Fruit fly (Drosophila melanogaster) whole organism, embryonic: ENCODE data around the gene CG1983.

Experiments
- Adf1 ChIP-seq: fragments of 200-800 bp; sonication (Bioruptor generic); IDR thresholded peaks from 2 replicates; pipeline ENCODE4 v1.3.6; 2022; ENCODE audit warnings: missing biosample characterization, missing genetic modification characterization
- B-H1 ChIP-seq: fragments of 200-800 bp; sonication (Bioruptor generic); IDR thresholded peaks from 3 replicates; pipeline ENCODE4 v1.3.6; 2022; ENCODE audit warnings: missing biosample characterization, missing genetic modification characterization
- CG10267 ChIP-seq: fragments of 200-800 bp; sonication (Bioruptor generic); optimal IDR thresholded peaks from 2 replicates; lab custom pipeline; 2018; ENCODE audit warnings: missing biosample characterization, mild to moderate bottlenecking, missing genetic modification characterization, moderate library complexity
- CG10543 ChIP-seq: fragments of 200-800 bp; sonication (Bioruptor generic); optimal IDR thresholded peaks from 3 replicates; lab custom pipeline; 2017; ENCODE audit warnings: missing biosample characterization, mild to moderate bottlenecking, missing genetic modification characterization, moderate library complexity
- CG11504 ChIP-seq: fragments of 200-800 bp; sonication (Bioruptor generic); optimal IDR thresholded peaks from 3 replicates; lab custom pipeline; 2019; ENCODE audit warnings: missing biosample characterization, mild to moderate bottlenecking, missing genetic modification characterization, moderate library complexity
- CG12744 ChIP-seq: fragments of 200-800 bp; sonication (Bioruptor generic); optimal IDR thresholded peaks from 2 replicates; lab custom pipeline; 2016; ENCODE audit warnings: missing biosample characterization, missing genetic modification characterization
- CG15601 ChIP-seq: fragments of 200-800 bp; sonication (Bioruptor generic); optimal IDR thresholded peaks from 3 replicates; lab custom pipeline; 2019; ENCODE audit warnings: missing biosample characterization, mild to moderate bottlenecking, missing genetic modification characterization, moderate library complexity
- CG1602 ChIP-seq: fragments of 200-800 bp; sonication (Bioruptor generic); optimal IDR thresholded peaks from 3 replicates; lab custom pipeline; 2016; ENCODE audit warnings: missing biosample characterization, missing genetic modification characterization
- CG16779 ChIP-seq: fragments of 200-800 bp; sonication (Bioruptor generic); IDR thresholded peaks from 2 replicates; pipeline ENCODE4 v1.3.6; 2022; ENCODE audit warnings: missing biosample characterization, missing genetic modification characterization
- CG17361 ChIP-seq: fragments of 200-800 bp; sonication (Bioruptor generic); IDR thresholded peaks from 3 replicates; pipeline ENCODE4 v1.3.6; 2022; ENCODE audit warnings: missing biosample characterization, missing genetic modification characterization
- CG18011 ChIP-seq: fragments of 200-800 bp; sonication (Bioruptor generic); optimal IDR thresholded peaks from 2 replicates; lab custom pipeline; 2017; ENCODE audit warnings: missing biosample characterization, missing genetic modification characterization, mild to moderate bottlenecking, moderate library complexity, missing genotype
- CG18764 ChIP-seq: fragments of 200-800 bp; sonication (Bioruptor generic); optimal IDR thresholded peaks from 3 replicates; lab custom pipeline; 2016; ENCODE audit warnings: missing biosample characterization, missing genetic modification characterization
- CG31441 ChIP-seq: fragments of 200-800 bp; sonication (Bioruptor generic); IDR thresholded peaks from 2 replicates; pipeline ENCODE4 v1.3.6; 2022; ENCODE audit warnings: missing biosample characterization, missing genetic modification characterization
- CG6689 ChIP-seq: fragments of 200-800 bp; sonication (Bioruptor generic); IDR thresholded peaks from 2 replicates; pipeline ENCODE4 v1.3.6; 2022; ENCODE audit warnings: missing biosample characterization, missing genetic modification characterization
- CG6791 ChIP-seq: fragments of 200-800 bp; sonication (Bioruptor generic); IDR thresholded peaks from 3 replicates; pipeline ENCODE4 v1.3.6; 2022; ENCODE audit warnings: missing biosample characterization, missing genetic modification characterization; ENCODE audit not compliant: partially characterized antibody
- CG7786 ChIP-seq: fragments of 200-800 bp; sonication (Bioruptor generic); optimal IDR thresholded peaks from 2 replicates; lab custom pipeline; 2016; ENCODE audit warnings: missing biosample characterization, missing genetic modification characterization
- CG8478 ChIP-seq: fragments of >200 bp; optimal IDR thresholded peaks from 2 replicates; lab custom pipeline; 2018
- CG8924 ChIP-seq: fragments of 200-800 bp; optimal IDR thresholded peaks from 3 replicates; lab custom pipeline; 2019; ENCODE audit warnings: missing biosample characterization, mild to moderate bottlenecking, missing genetic modification characterization, moderate library complexity
- CG9215 ChIP-seq: fragments of 200-800 bp; sonication (Bioruptor generic); IDR thresholded peaks from 2 replicates; pipeline ENCODE4 v1.3.6; 2022; ENCODE audit warnings: missing biosample characterization, missing genetic modification characterization
- CG9727 ChIP-seq: fragments of 200-800 bp; sonication (Bioruptor generic); optimal IDR thresholded peaks from 3 replicates; lab custom pipeline; 2017; ENCODE audit warnings: missing biosample characterization, mild to moderate bottlenecking, missing genetic modification characterization
- CTCF ChIP-seq: fragments of 200-800 bp; sonication (Bioruptor generic); optimal IDR thresholded peaks from 2 replicates; lab custom pipeline; 2017; ENCODE audit warnings: missing biosample characterization, mild to moderate bottlenecking, missing genetic modification characterization, moderate library complexity
- Camta ChIP-seq: fragments of 200-800 bp; sonication (Bioruptor generic); optimal IDR thresholded peaks from 2 replicates; lab custom pipeline; 2016; ENCODE audit warnings: missing biosample characterization, missing genetic modification characterization
- CkIIα-i1 ChIP-seq: fragments of 200-800 bp; sonication (Bioruptor generic); IDR thresholded peaks from 2 replicates; pipeline ENCODE4 v1.3.6; 2022; ENCODE audit warnings: missing biosample characterization, missing genetic modification characterization
- D19B ChIP-seq: fragments of 200-800 bp; sonication (Bioruptor generic); optimal IDR thresholded peaks from 2 replicates; lab custom pipeline; 2017; ENCODE audit warnings: missing biosample characterization, mild to moderate bottlenecking, missing genetic modification characterization
- Deaf1 ChIP-seq: fragments of 200-800 bp; optimal IDR thresholded peaks from 3 replicates; lab custom pipeline; 2019; ENCODE audit warnings: missing biosample characterization, mild to moderate bottlenecking, missing genetic modification characterization, moderate library complexity
- Eip74EF ChIP-seq, 2 experiments: fragments of 200-800 bp in 1 of 2; fragments of >200 bp in 1 of 2; sonication (Bioruptor generic) in 1 of 2; optimal IDR thresholded peaks; 2 replicates each; lab custom pipeline; 2017 to 2019; ENCODE audit warnings: missing biosample characterization in 2 of 2, missing genetic modification characterization in 2 of 2, mild to moderate bottlenecking in 1 of 2, moderate library complexity in 1 of 2
- Fer2 ChIP-seq: fragments of 200-800 bp; sonication (Bioruptor generic); optimal IDR thresholded peaks from 2 replicates; lab custom pipeline; 2018; ENCODE audit warnings: missing biosample characterization, mild to moderate bottlenecking, missing genetic modification characterization, moderate library complexity
- GATAe ChIP-seq: fragments of 200-800 bp; sonication (Bioruptor generic); conservative IDR thresholded peaks from 2 replicates; pipeline ENCODE4 v1.3.6; 2022; ENCODE audit warnings: missing biosample characterization, missing genetic modification characterization
- HHEX ChIP-seq: fragments of 200-800 bp; sonication (Bioruptor generic); optimal IDR thresholded peaks from 3 replicates; lab custom pipeline; 2017; ENCODE audit warnings: missing biosample characterization, mild to moderate bottlenecking, missing genetic modification characterization, missing genetic modification reagents
- Hey ChIP-seq: fragments of 200-800 bp; sonication (Bioruptor generic); optimal IDR thresholded peaks from 3 replicates; lab custom pipeline; 2018; ENCODE audit warnings: missing biosample characterization, mild to moderate bottlenecking, missing genetic modification characterization
- MESR4 ChIP-seq: fragments of 200-800 bp; sonication (Bioruptor generic); optimal IDR thresholded peaks from 2 replicates; lab custom pipeline; 2018; ENCODE audit warnings: missing biosample characterization, mild to moderate bottlenecking, missing genetic modification characterization, moderate library complexity
- Max ChIP-seq: fragments of 200-800 bp; sonication (Bioruptor generic); optimal IDR thresholded peaks from 2 replicates; lab custom pipeline; 2016; ENCODE audit warnings: missing biosample characterization, mild to moderate bottlenecking, missing genetic modification characterization
- Med ChIP-seq: fragments of 200-800 bp; sonication (Bioruptor generic); peaks from one replicate; lab custom pipeline; 2016; ENCODE audit warnings: missing biosample characterization, missing genetic modification characterization, mild to moderate bottlenecking, inconsistent platforms, moderate library complexity
- Myb ChIP-seq: fragments of 200-800 bp; sonication (Bioruptor generic); optimal IDR thresholded peaks from 2 replicates; lab custom pipeline; 2016; ENCODE audit warnings: missing biosample characterization, missing genetic modification characterization
- Nf-YA ChIP-seq: fragments of 200-800 bp; sonication (Bioruptor generic); IDR thresholded peaks from 2 replicates; pipeline ENCODE4 v1.3.6; 2022; ENCODE audit warnings: missing biosample characterization, missing genetic modification characterization
- Nf-YC ChIP-seq: fragments of 200-800 bp; optimal IDR thresholded peaks from 3 replicates; lab custom pipeline; 2019; ENCODE audit warnings: missing biosample characterization, mild to moderate bottlenecking, missing genetic modification characterization, moderate library complexity
- Pdp1 ChIP-seq, 2 experiments: fragments of 200-800 bp; sonication (Bioruptor generic); optimal IDR thresholded peaks; 3 replicates each; lab custom pipeline; 2016; ENCODE audit warnings: missing biosample characterization in 2 of 2, missing genetic modification characterization in 2 of 2, mild to moderate bottlenecking in 1 of 2, moderate library complexity in 1 of 2
- Sry-δ ChIP-seq: fragments of 200-800 bp; sonication (Bioruptor generic); optimal IDR thresholded peaks from 2 replicates; lab custom pipeline; 2016; ENCODE audit warnings: missing biosample characterization, missing genetic modification characterization
- YL-1 ChIP-seq: fragments of 200-800 bp; sonication (Bioruptor generic); optimal IDR thresholded peaks from 3 replicates; lab custom pipeline; 2017; ENCODE audit warnings: missing biosample characterization, mild to moderate bottlenecking, missing genetic modification characterization
- dmrt99B ChIP-seq: fragments of 200-800 bp; sonication (Bioruptor generic); optimal IDR thresholded peaks from 2 replicates; lab custom pipeline; 2018; ENCODE audit warnings: missing biosample characterization, mild to moderate bottlenecking, missing genetic modification characterization, moderate library complexity
- h ChIP-seq: fragments of >200 bp; optimal IDR thresholded peaks from 2 replicates; lab custom pipeline; 2017
- nmo ChIP-seq: fragments of 200-800 bp; sonication (Bioruptor generic); optimal IDR thresholded peaks from 2 replicates; lab custom pipeline; 2018; ENCODE audit warnings: missing biosample characterization, mild to moderate bottlenecking, missing genetic modification characterization, moderate library complexity
- onecut ChIP-seq: fragments of 200-800 bp; sonication (Bioruptor generic); IDR thresholded peaks from 2 replicates; pipeline ENCODE4 v1.3.6; 2022; ENCODE audit warnings: missing biosample characterization, missing genetic modification characterization
- pan ChIP-seq, 4 experiments: fragments of >200 bp in 3 of 4; fragments of 200-800 bp in 1 of 4; sonication (Bioruptor generic) in 1 of 4; optimal IDR thresholded peaks in 3 of 4; IDR thresholded peaks in 1 of 4; 2 replicates each; pipeline versions ENCODE4 v1.3.6 to Lab custom; 2017 to 2022; ENCODE audit warnings: missing biosample characterization in 2 of 4, missing genetic modification characterization in 2 of 4, mixed read lengths in 1 of 4
- phol ChIP-seq: fragments of 200-800 bp; sonication (Bioruptor generic); optimal IDR thresholded peaks from 3 replicates; lab custom pipeline; 2018; ENCODE audit warnings: missing biosample characterization, mild to moderate bottlenecking, missing genetic modification characterization, moderate library complexity
- pros ChIP-seq: fragments of 200-800 bp; sonication (Bioruptor generic); optimal IDR thresholded peaks from 3 replicates; lab custom pipeline; 2019; ENCODE audit warnings: missing biosample characterization, mild to moderate bottlenecking, missing genetic modification characterization, moderate library complexity
- pzg ChIP-seq: fragments of 200-800 bp; sonication (Bioruptor generic); optimal IDR thresholded peaks from 3 replicates; lab custom pipeline; 2018; ENCODE audit warnings: missing biosample characterization, mild to moderate bottlenecking, missing genetic modification characterization, moderate library complexity
- row ChIP-seq: fragments of 200-800 bp; sonication (Bioruptor generic); IDR thresholded peaks from 3 replicates; pipeline ENCODE4 v1.3.6; 2022; ENCODE audit warnings: missing biosample characterization, missing genetic modification characterization
- sd ChIP-seq: fragments of 200-800 bp; sonication (Bioruptor generic); optimal IDR thresholded peaks from 3 replicates; lab custom pipeline; 2018; ENCODE audit warnings: missing biosample characterization, mild to moderate bottlenecking, missing genetic modification characterization, moderate library complexity
- sens ChIP-seq: fragments of 200-800 bp; sonication (Bioruptor generic); peaks from one replicate; lab custom pipeline; 2016; ENCODE audit warnings: missing biosample characterization, missing genetic modification characterization
- unpg ChIP-seq: fragments of 200-800 bp; sonication (Bioruptor generic); optimal IDR thresholded peaks from 3 replicates; lab custom pipeline; 2018; ENCODE audit warnings: missing biosample characterization, mild to moderate bottlenecking, missing genetic modification characterization, moderate library complexity

Gene CG1983

DNA sequence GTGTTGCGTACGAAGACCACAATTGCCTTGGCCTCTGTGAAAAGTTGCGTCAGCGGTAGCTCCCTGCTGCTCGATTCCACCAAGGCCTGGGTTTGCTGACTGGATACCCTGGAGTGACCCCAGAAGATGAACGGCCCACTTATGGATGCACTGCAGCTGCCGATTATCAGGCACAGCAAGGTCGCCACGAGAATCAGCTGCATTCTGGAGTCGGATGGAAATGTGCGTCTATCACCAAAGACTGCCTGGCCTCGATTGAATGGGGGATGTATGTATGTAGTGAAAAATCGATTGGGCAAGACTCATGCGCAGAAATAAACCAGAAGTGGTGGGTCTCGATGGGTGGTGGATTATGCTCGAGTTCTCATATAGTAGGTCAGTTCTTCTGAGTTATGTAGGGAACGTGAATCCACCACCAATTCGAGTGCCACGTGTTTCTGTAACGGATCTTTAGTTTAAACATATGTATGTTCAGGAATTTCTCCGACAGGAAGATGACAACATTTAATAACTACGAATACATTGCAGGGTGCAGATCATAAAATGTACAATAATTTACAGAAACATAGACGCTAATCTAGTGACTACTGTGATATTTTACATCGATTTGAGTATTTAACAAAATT lies 11.2 kb downstream of the CG1983 start, which contains the start of gene VhaAC45RP (continued):
- TF ChIP-seq onecut (GFP tag; lab: Robert Waterston, UW) (peak; percentile 99), CG10267 (tag; lab: Kevin White, UChicago) (no peak), CG18011 (GFP tag; lab: Kevin White, UChicago) (no peak), B-H1 (GFP tag; lab: Robert Waterston, UW) (no peak), CG8478 (lab: Kevin White, UChicago) (no peak), nmo (no peak), CG9727 (GFP tag; lab: Kevin White, UChicago) (no peak), CG9215 (no peak), Deaf1 (tag; lab: Kevin White, UChicago) (peak; percentile 26), Max (GFP tag; lab: Kevin White, UChicago) (peak; percentile 9), Adf1 (GFP tag; lab: Robert Waterston, UW) (no peak), CG1602 (GFP tag; lab: Kevin White, UChicago) (no peak), CG6689 (GFP tag; lab: Robert Waterston, UW) (no peak), CTCF (GFP tag; lab: Kevin White, UChicago) (no peak), sens (GFP tag; lab: Kevin White, UChicago) (peak; percentile 60), pzg (GFP tag; lab: Kevin White, UChicago) (peak; percentile 8), CG7786 (GFP tag; lab: Kevin White, UChicago) (no peak), CG31441 (GFP tag; lab: Robert Waterston, UW) (no peak), unpg (GFP tag; lab: Kevin White, UChicago) (no peak), Med (GFP tag; lab: Kevin White, UChicago) (peak; percentile 56), Fer2 (tag; lab: Kevin White, UChicago) (no peak), sd (peak; percentile 86), Nf-YC (tag; lab: Kevin White, UChicago) (peak; percentile 28), row (no peak), CG16779 (no peak), HHEX (GFP tag; lab: Kevin White, UChicago) (no peak), pros (GFP tag; lab: Kevin White, UChicago) (peak; percentile 26), CG18764 (no peak), CG12744 (GFP tag; lab: Kevin White, UChicago) (no peak), CG6791 (no peak), Pdp1 (GFP tag; optimal IDR thresholded peaks at IDR 0.05; lab: Kevin White, UChicago) (peak in 1 of 2 experiments; percentile 20), YL-1 (GFP tag; lab: Kevin White, UChicago) (peak; percentile 70), CG11504 (tag; lab: Kevin White, UChicago) (no peak), D19B (no peak), dmrt99B (tag; lab: Kevin White, UChicago) (no peak), Eip74EF (GFP tag; optimal IDR thresholded peaks at IDR 0.05; lab: Kevin White, UChicago) (no peak), GATAe (no peak), CkIIα-i1 (GFP tag; lab: Robert Waterston, UW) (no peak), Hey (no peak), CG15601 (no peak), MESR4 (peak; percentile 74), pan (optimal IDR thresholded peaks at IDR 0.05; lab: Kevin White, UChicago) (no peak), pan (GFP tag; optimal IDR thresholded peaks at IDR 0.05 in 1 of 2, IDR thresholded peaks at IDR 0.05 in 1 of 2) (no peak), Sry-δ (GFP tag; lab: Kevin White, UChicago) (no peak), h (lab: Kevin White, UChicago) (no peak), Camta (GFP tag; lab: Kevin White, UChicago) (no peak), CG17361 (GFP tag; lab: Robert Waterston, UW) (no peak), CG8924 (no peak), CG10543 (no peak), Nf-YA (GFP tag; lab: Robert Waterston, UW) (no peak), Myb (GFP tag; lab: Kevin White, UChicago) (peak; percentile 14), phol (tag; lab: Kevin White, UChicago) (no peak)
